Worm (Caenorhabditis elegans): ENCODE data around the gene otub-4.
"Not testable (repeated sequence)": the region's sequence is repeated elsewhere in the genome, so short reads cannot be mapped to it uniquely, and the experiment has no call there.

otub-4 gene

DNA sequence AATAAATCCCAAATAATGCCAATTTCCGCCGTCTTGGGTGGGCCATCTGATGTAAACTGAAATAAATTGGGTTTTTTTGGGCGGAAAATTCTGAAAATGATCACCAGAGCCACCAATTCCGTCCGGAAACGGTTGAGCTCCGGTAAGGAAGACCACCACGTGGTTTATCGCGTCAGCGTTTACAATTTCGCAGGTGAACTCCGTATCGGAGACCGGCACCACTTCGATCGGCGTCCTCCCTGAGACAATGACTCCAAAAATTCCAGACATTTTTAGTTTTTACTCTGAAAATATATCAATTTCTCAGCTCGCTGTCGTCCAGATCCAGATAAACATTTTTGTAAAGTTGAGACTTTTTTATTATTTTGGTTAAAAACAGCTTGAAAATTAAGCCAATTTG is 41.3 kb downstream of the otub-4 start, which contains the start of gene F42A6.6 (continued):
- TF ChIP-seq egl-13 (tag; optimal IDR thresholded peaks at IDR 0.05) (no peak), ces-1 (GFP tag; optimal IDR thresholded peaks at IDR 0.05) (no peak), unc-130 (tag; optimal IDR thresholded peaks at IDR 0.05) (no peak), sup-37 (GFP tag; optimal IDR thresholded peaks at IDR 0.05) (no peak), aly-2 (tag; optimal IDR thresholded peaks at IDR 0.05) (peak; percentile 47), mab-9 (GFP tag; IDR thresholded peaks at IDR 0.05) (no peak)

DNA sequence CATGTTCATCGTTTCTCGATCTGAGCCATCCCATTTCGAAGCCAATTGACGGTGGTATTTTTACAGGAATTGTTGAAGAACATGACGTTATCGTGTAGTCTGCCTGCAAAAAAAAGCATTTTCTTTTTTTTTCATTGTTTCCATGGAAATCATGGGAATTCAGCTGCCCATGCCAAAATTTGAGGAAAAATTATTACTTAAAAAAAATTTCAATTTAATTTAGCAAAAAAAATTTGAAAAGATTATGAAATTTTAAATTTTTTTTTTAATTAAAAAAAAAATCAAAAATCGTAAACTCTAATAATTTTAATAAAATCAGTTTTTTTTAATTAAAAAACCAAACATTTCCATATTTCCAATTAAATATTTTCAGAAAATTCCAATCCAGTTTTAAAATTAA is 46.2 kb downstream of the otub-4 start, which contains the start of gene F42A6.5:
Gene F42A6.5, minus strand, starts transcription at position 101 of the 400 bp plus-strand sequence.
- TF ChIP-seq nhr-85 (tag); hpl-2 (GFP tag; optimal IDR thresholded peaks at IDR 0.05); grh-1 (GFP tag; IDR thresholded peaks at IDR 0.05): not testable (repeated sequence)

Data from whole organism, L1 larva.